Worm (Caenorhabditis elegans): ENCODE data around the gene zig-11.

Gene zig-11

ce11 chrV:1871768-1872296 is 20.9 kb downstream of the zig-11 start, which contains the start of the genes T10B5.4 and cct-7:
Gene T10B5.4 (minus strand): TSS chrV:1871807.
Gene cct-7 (plus strand): TSS chrV:1872246.
- peak; percentile 86 for TF ChIP-seq pha-4 (tag; optimal IDR thresholded peaks at IDR 0.05)
- peak; percentile 77 for TF ChIP-seq unc-120 (tag; optimal IDR thresholded peaks at IDR 0.05; ENCODE audit: poor library complexity, severe bottlenecking)
- peak; percentile 81 for TF ChIP-seq nhr-237 (tag; optimal IDR thresholded peaks at IDR 0.05)
- peak; percentile 72 for TF ChIP-seq mls-2 (tag; optimal IDR thresholded peaks at IDR 0.05)
- TF ChIP-seq lsy-2 (tag; optimal IDR thresholded peaks at IDR 0.05), result peak; percentile 75
- TF ChIP-seq elt-3 (tag; optimal IDR thresholded peaks at IDR 0.05), result no peak
- TF ChIP-seq mab-5 (tag; optimal IDR thresholded peaks at IDR 0.05), result no peak
- no peak for TF ChIP-seq bed-3 (GFP tag; optimal IDR thresholded peaks at IDR 0.05)
- TF ChIP-seq ceh-39 (tag; optimal IDR thresholded peaks at IDR 0.05), result peak; percentile 50
- peak; percentile 73 for TF ChIP-seq sptf-1 (tag; optimal IDR thresholded peaks at IDR 0.05)
- peak; percentile 65 for TF ChIP-seq unc-62 (GFP tag; optimal IDR thresholded peaks at IDR 0.05)
- TF ChIP-seq mep-1 (tag; optimal IDR thresholded peaks at IDR 0.05), result peak; percentile 97
- TF ChIP-seq M03D4.4 (tag; optimal IDR thresholded peaks at IDR 0.05), result peak; percentile 57
- TF ChIP-seq hlh-1 (tag; optimal IDR thresholded peaks at IDR 0.05), result no peak
- no peak for TF ChIP-seq elt-1 (tag; optimal IDR thresholded peaks at IDR 0.05; ENCODE audit: borderline replicate concordance, insufficient read depth)
- peak; percentile 90 for TF ChIP-seq ces-1 (GFP tag; optimal IDR thresholded peaks at IDR 0.05)
- TF ChIP-seq lin-32 (GFP tag; optimal IDR thresholded peaks at IDR 0.05), result peak; percentile 25
- TF ChIP-seq cnd-1 (tag; optimal IDR thresholded peaks at IDR 0.05), result peak; percentile 77
- TF ChIP-seq ham-2 (GFP tag; optimal IDR thresholded peaks at IDR 0.05), result peak; percentile 34
- no peak for TF ChIP-seq blmp-1 (tag; optimal IDR thresholded peaks at IDR 0.05)
- TF ChIP-seq nhr-76 (tag; optimal IDR thresholded peaks at IDR 0.05), result no peak
- TF ChIP-seq drap-1 (GFP tag; optimal IDR thresholded peaks at IDR 0.05), result peak; percentile 65
- peak; percentile 83 for TF ChIP-seq lin-13 (tag; optimal IDR thresholded peaks at IDR 0.05)

- TF ChIP-seq cnd-1 (tag; optimal IDR thresholded peaks at IDR 0.05) (no peak), lin-13 (tag; optimal IDR thresholded peaks at IDR 0.05) (no peak), nhr-12 (tag; optimal IDR thresholded peaks at IDR 0.05) (no peak), drap-1 (GFP tag; optimal IDR thresholded peaks at IDR 0.05) (no peak), sem-2 (GFP tag; optimal IDR thresholded peaks at IDR 0.05) (no peak), ceh-43 (GFP tag; optimal IDR thresholded peaks at IDR 0.05) (no peak), ceh-83 (GFP tag; optimal IDR thresholded peaks at IDR 0.05) (no peak), mep-1 (tag; optimal IDR thresholded peaks at IDR 0.05) (no peak), pha-4 (tag; optimal IDR thresholded peaks at IDR 0.05) (no peak), sptf-1 (tag; optimal IDR thresholded peaks at IDR 0.05) (no peak), tbx-8 (GFP tag; optimal IDR thresholded peaks at IDR 0.05) (no peak), lsy-2 (tag; optimal IDR thresholded peaks at IDR 0.05) (no peak), nhr-2 (tag; optimal IDR thresholded peaks at IDR 0.05) (no peak), nhr-76 (tag; optimal IDR thresholded peaks at IDR 0.05) (no peak), unc-62 (GFP tag; optimal IDR thresholded peaks at IDR 0.05) (no peak)
Measured at ce11 chrV:1870515-1870940, 22.2 kb downstream of the zig-11 start.

- TF ChIP-seq lsy-2 (tag; optimal IDR thresholded peaks at IDR 0.05) (no peak), lin-32 (GFP tag; optimal IDR thresholded peaks at IDR 0.05) (no peak), nhr-76 (tag; optimal IDR thresholded peaks at IDR 0.05) (no peak)
Measured at ce11 chrV:1869682-1870081, 23.1 kb downstream of the zig-11 start, which contains the start of gene T10B5.3. Gene T10B5.3 (minus strand): TSS chrV:1869782.

ce11 chrV:1868596-1869263 is 24.0 kb downstream of the zig-11 start, which contains the start of gene knl-3:
Gene knl-3 (plus strand): TSS chrV:1869213.
- TF ChIP-seq ham-2 (GFP tag; optimal IDR thresholded peaks at IDR 0.05), result peak; percentile 23
- peak; percentile 60 for TF ChIP-seq drap-1 (GFP tag; optimal IDR thresholded peaks at IDR 0.05)
- TF ChIP-seq lsy-2 (tag; optimal IDR thresholded peaks at IDR 0.05), result peak; percentile 81
- TF ChIP-seq bed-3 (GFP tag; optimal IDR thresholded peaks at IDR 0.05), result peak; percentile 54
- no peak for TF ChIP-seq mab-5 (tag; optimal IDR thresholded peaks at IDR 0.05)
- peak; percentile 54 for TF ChIP-seq ceh-43 (GFP tag; optimal IDR thresholded peaks at IDR 0.05)
- TF ChIP-seq unc-62 (GFP tag; optimal IDR thresholded peaks at IDR 0.05), result peak; percentile 28
- TF ChIP-seq nhr-2 (tag; optimal IDR thresholded peaks at IDR 0.05), result no peak
- TF ChIP-seq ztf-11 (tag; optimal IDR thresholded peaks at IDR 0.05), result peak; percentile 49
- TF ChIP-seq zip-8 (tag; optimal IDR thresholded peaks at IDR 0.05), result no peak
- TF ChIP-seq mls-2 (tag; optimal IDR thresholded peaks at IDR 0.05), result peak; percentile 85
- no peak for TF ChIP-seq sem-2 (GFP tag; optimal IDR thresholded peaks at IDR 0.05)
- no peak for TF ChIP-seq elt-1 (tag; optimal IDR thresholded peaks at IDR 0.05; ENCODE audit: borderline replicate concordance, insufficient read depth)
- peak; percentile 89 for TF ChIP-seq pha-4 (tag; optimal IDR thresholded peaks at IDR 0.05)
- peak; percentile 20 for TF ChIP-seq blmp-1 (tag; optimal IDR thresholded peaks at IDR 0.05)
- TF ChIP-seq nhr-237 (tag; optimal IDR thresholded peaks at IDR 0.05), result peak; percentile 83
- peak; percentile 59 for TF ChIP-seq unc-120 (tag; optimal IDR thresholded peaks at IDR 0.05; ENCODE audit: poor library complexity, severe bottlenecking)
- TF ChIP-seq lin-32 (GFP tag; optimal IDR thresholded peaks at IDR 0.05), result no peak
- TF ChIP-seq M03D4.4 (tag; optimal IDR thresholded peaks at IDR 0.05), result peak; percentile 80
- TF ChIP-seq cnd-1 (tag; optimal IDR thresholded peaks at IDR 0.05), result peak; percentile 77
- peak; percentile 72 for TF ChIP-seq ceh-83 (GFP tag; optimal IDR thresholded peaks at IDR 0.05)
- TF ChIP-seq tbx-8 (GFP tag; optimal IDR thresholded peaks at IDR 0.05), result peak; percentile 52
- peak; percentile 68 for TF ChIP-seq ces-1 (GFP tag; optimal IDR thresholded peaks at IDR 0.05)
- TF ChIP-seq sptf-1 (tag; optimal IDR thresholded peaks at IDR 0.05), result peak; percentile 92
- TF ChIP-seq lin-13 (tag; optimal IDR thresholded peaks at IDR 0.05), result peak; percentile 97
- no peak for TF ChIP-seq elt-3 (tag; optimal IDR thresholded peaks at IDR 0.05)
- no peak for TF ChIP-seq nhr-28 (tag; optimal IDR thresholded peaks at IDR 0.05)
- peak; percentile 66 for TF ChIP-seq ceh-39 (tag; optimal IDR thresholded peaks at IDR 0.05)
- TF ChIP-seq flh-1 (GFP tag; optimal IDR thresholded peaks at IDR 0.05), result no peak
- peak; percentile 89 for TF ChIP-seq mep-1 (tag; optimal IDR thresholded peaks at IDR 0.05)
- no peak for TF ChIP-seq snpc-4 (tag; optimal IDR thresholded peaks at IDR 0.05)
- peak; percentile 12 for TF ChIP-seq hlh-1 (tag; optimal IDR thresholded peaks at IDR 0.05)
- no peak for TF ChIP-seq nhr-12 (tag; optimal IDR thresholded peaks at IDR 0.05)
- no peak for TF ChIP-seq nhr-76 (tag; optimal IDR thresholded peaks at IDR 0.05)
- no peak for TF ChIP-seq unc-39 (tag; optimal IDR thresholded peaks at IDR 0.05)

All from whole organism, mixed stage, embryonic.